Worm (Caenorhabditis elegans) whole organism, L3 larva: Measurements from ENCODE around the gene F53B1.3.

Experiments used
- R02D3.7 ChIP-seq: fragments of 150-350 bp; optimal IDR thresholded peaks from 2 replicates; lab custom pipeline; 2014; ENCODE audit warnings: missing biosample characterization, missing genetic modification characterization
- aly-2 ChIP-seq: fragments of 150-350 bp; optimal IDR thresholded peaks from 2 replicates; lab custom pipeline; 2014; ENCODE audit warnings: missing biosample characterization, missing genetic modification characterization
- ama-1 ChIP-seq: fragments of 150-350 bp; optimal IDR thresholded peaks from 2 replicates; lab custom pipeline; 2018
- ceh-16 ChIP-seq: sonication (generic microtip); optimal IDR thresholded peaks from 2 replicates; lab custom pipeline; 2017; ENCODE audit warnings: missing biosample characterization, missing genetic modification characterization
- ceh-28 ChIP-seq: fragments of 150-350 bp; optimal IDR thresholded peaks from 2 replicates; lab custom pipeline; 2014; ENCODE audit warnings: missing biosample characterization, missing genetic modification reagents, missing genetic modification characterization
- ceh-9 ChIP-seq: sonication (generic microtip); optimal IDR thresholded peaks from 2 replicates; lab custom pipeline; 2018; ENCODE audit warnings: missing biosample characterization, missing genetic modification characterization
- daf-12 ChIP-seq: fragments of 150-350 bp; optimal IDR thresholded peaks from 2 replicates; lab custom pipeline; 2014; ENCODE audit warnings: missing biosample characterization, missing genetic modification reagents, missing genetic modification characterization
- egl-27 ChIP-seq: sonication (generic microtip); optimal IDR thresholded peaks from 4 replicates; lab custom pipeline; 2017; ENCODE audit warnings: missing biosample characterization, missing genetic modification reagents, missing genetic modification characterization
- egl-5 ChIP-seq: fragments of 150-350 bp; optimal IDR thresholded peaks from 2 replicates; lab custom pipeline; 2017; ENCODE audit warnings: missing biosample characterization, missing genetic modification reagents, missing genetic modification characterization, inconsistent platforms
- elt-1 ChIP-seq: fragments of 150-350 bp; optimal IDR thresholded peaks from 2 replicates; lab custom pipeline; 2014; ENCODE audit warnings: missing biosample characterization, missing genetic modification characterization
- elt-2 ChIP-seq: sonication (generic microtip); optimal IDR thresholded peaks from 2 replicates; lab custom pipeline; 2016; ENCODE audit warnings: missing genetic modification reagents, mild to moderate bottlenecking, missing genetic modification characterization, missing compliant biosample characterization
- eor-1 ChIP-seq, 2 experiments: fragments of 150-350 bp; optimal IDR thresholded peaks; 2 replicates each; lab custom pipeline; 2014 to 2018; ENCODE audit warnings: missing biosample characterization in 2 of 2, missing genetic modification characterization in 2 of 2
- fkh-10 ChIP-seq: sonication (generic microtip); optimal IDR thresholded peaks from 2 replicates; lab custom pipeline; 2017; ENCODE audit warnings: missing biosample characterization, missing genetic modification reagents, missing genetic modification characterization
- fkh-2 ChIP-seq: fragments of 150-350 bp; optimal IDR thresholded peaks from 2 replicates; lab custom pipeline; 2014; ENCODE audit warnings: missing biosample characterization, missing genetic modification reagents, missing genetic modification characterization
- fos-1 ChIP-seq: fragments of 150-350 bp; optimal IDR thresholded peaks from 2 replicates; lab custom pipeline; 2014; ENCODE audit warnings: missing biosample characterization, missing genetic modification characterization
- hmg-11 ChIP-seq: sonication (generic microtip); optimal IDR thresholded peaks from 2 replicates; lab custom pipeline; 2016; ENCODE audit warnings: missing genetic modification characterization, missing compliant biosample characterization
- jun-1 ChIP-seq: fragments of 150-350 bp; optimal IDR thresholded peaks from 2 replicates; lab custom pipeline; 2014; ENCODE audit warnings: missing biosample characterization, missing genetic modification reagents, missing genetic modification characterization
- lin-15B ChIP-seq: fragments of 150-350 bp; optimal IDR thresholded peaks from 2 replicates; lab custom pipeline; 2014; ENCODE audit warnings: missing biosample characterization, missing genetic modification characterization
- lin-39 ChIP-seq: fragments of 150-350 bp; optimal IDR thresholded peaks from 2 replicates; lab custom pipeline; 2018; ENCODE audit warnings: missing biosample characterization, missing genetic modification reagents, missing genetic modification characterization
- lsy-12 ChIP-seq: sonication (generic microtip); optimal IDR thresholded peaks from 2 replicates; lab custom pipeline; 2016; ENCODE audit warnings: mild to moderate bottlenecking, missing genetic modification characterization, missing compliant biosample characterization
- mdl-1 ChIP-seq: fragments of 150-350 bp; optimal IDR thresholded peaks from 2 replicates; lab custom pipeline; 2014; ENCODE audit warnings: missing biosample characterization, missing genetic modification characterization
- mml-1 ChIP-seq: fragments of 150-350 bp; sonication (generic microtip); optimal IDR thresholded peaks from 3 replicates; lab custom pipeline; 2014; ENCODE audit warnings: missing biosample characterization, missing genetic modification characterization
- nfya-1 ChIP-seq: sonication (generic microtip); optimal IDR thresholded peaks from 2 replicates; lab custom pipeline; 2017; ENCODE audit warnings: missing genetic modification characterization, mild to moderate bottlenecking, missing compliant biosample characterization, antibody characterized with exemption, moderate library complexity; ENCODE audit not compliant: insufficient read depth
- nhr-11 ChIP-seq: fragments of 150-350 bp; optimal IDR thresholded peaks from 2 replicates; lab custom pipeline; 2014; ENCODE audit warnings: missing biosample characterization, missing genetic modification characterization
- nhr-12 ChIP-seq: fragments of 150-350 bp; optimal IDR thresholded peaks from 2 replicates; lab custom pipeline; 2014; ENCODE audit warnings: missing biosample characterization, missing genetic modification characterization
- nhr-23 ChIP-seq: fragments of 150-350 bp; optimal IDR thresholded peaks from 2 replicates; lab custom pipeline; 2014; ENCODE audit warnings: missing biosample characterization, missing genetic modification reagents, missing genetic modification characterization
- nhr-237 ChIP-seq: fragments of 150-350 bp; optimal IDR thresholded peaks from 2 replicates; lab custom pipeline; 2014; ENCODE audit warnings: missing biosample characterization, missing genetic modification characterization
- nhr-25 ChIP-seq: sonication (generic microtip); optimal IDR thresholded peaks from 2 replicates; lab custom pipeline; 2017; ENCODE audit warnings: missing biosample characterization, missing genetic modification characterization
- nhr-28 ChIP-seq: fragments of 150-350 bp; optimal IDR thresholded peaks from 2 replicates; lab custom pipeline; 2014; ENCODE audit warnings: missing biosample characterization, missing genetic modification characterization
- nhr-43 ChIP-seq: sonication (generic microtip); optimal IDR thresholded peaks from 2 replicates; lab custom pipeline; 2016; ENCODE audit warnings: mild to moderate bottlenecking, missing genetic modification characterization, missing compliant biosample characterization; ENCODE audit not compliant: poor library complexity, severe bottlenecking
- nhr-67 ChIP-seq: fragments of 150-350 bp; optimal IDR thresholded peaks from 2 replicates; lab custom pipeline; 2014; ENCODE audit warnings: missing biosample characterization, missing genetic modification characterization
- pha-4 ChIP-seq: fragments of 150-350 bp; optimal IDR thresholded peaks from 2 replicates; lab custom pipeline; 2014; ENCODE audit warnings: missing biosample characterization, missing genetic modification reagents, missing genetic modification characterization
- pqm-1 ChIP-seq: fragments of 150-350 bp; optimal IDR thresholded peaks from 2 replicates; lab custom pipeline; 2017; ENCODE audit warnings: missing biosample characterization, missing genetic modification characterization, inconsistent platforms
- sea-2 ChIP-seq: fragments of 150-350 bp; sonication (generic microtip); optimal IDR thresholded peaks from 4 replicates; lab custom pipeline; 2014; ENCODE audit warnings: missing biosample characterization, missing genetic modification reagents, missing genetic modification characterization
- skn-1 ChIP-seq: fragments of 150-350 bp; optimal IDR thresholded peaks from 2 replicates; lab custom pipeline; 2014; ENCODE audit warnings: missing biosample characterization, missing genetic modification characterization
- tbx-2 ChIP-seq: sonication (generic microtip); optimal IDR thresholded peaks from 2 replicates; lab custom pipeline; 2016; ENCODE audit warnings: mild to moderate bottlenecking, missing genetic modification characterization, missing compliant biosample characterization
- unc-62 ChIP-seq: fragments of 150-350 bp; sonication (generic microtip); optimal IDR thresholded peaks from 4 replicates; lab custom pipeline; 2014; ENCODE audit warnings: missing biosample characterization, missing genetic modification reagents, missing genetic modification characterization
- zag-1 ChIP-seq: fragments of 150-350 bp; optimal IDR thresholded peaks from 2 replicates; lab custom pipeline; 2014; ENCODE audit warnings: missing biosample characterization, missing genetic modification characterization
- ztf-11 ChIP-seq: fragments of 150-350 bp; optimal IDR thresholded peaks from 2 replicates; lab custom pipeline; 2014; ENCODE audit warnings: missing biosample characterization, missing genetic modification characterization

The F53B1.3 gene

DNA sequence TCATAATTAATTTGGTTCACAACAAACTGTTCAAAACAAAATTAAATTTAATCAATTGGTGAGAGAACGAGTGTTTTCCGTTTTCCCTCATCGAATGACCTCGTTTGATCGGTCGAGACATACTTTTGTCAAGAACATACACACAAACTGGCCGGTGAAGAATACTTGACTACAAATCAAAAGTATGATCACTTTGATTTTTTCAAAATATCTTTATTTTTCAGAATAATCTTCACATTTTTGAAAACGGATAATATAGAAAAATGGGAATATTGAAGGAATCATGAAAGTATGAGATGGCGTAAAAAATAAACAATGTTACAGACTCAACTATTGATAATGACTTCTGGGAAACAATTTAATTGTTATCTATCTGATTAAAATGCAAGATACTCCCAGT is 12.8 kb downstream of the F53B1.3 start, which contains the start of gene swip-10:
Gene swip-10, minus strand, starts transcription at position 101 of the 400 bp plus-strand sequence.
- TF ChIP-seq egl-5 (tag; lab: Kevin White, UChicago) (no peak), egl-27 (tag; lab: Kevin White, UChicago) (no peak), zag-1 (tag; lab: Kevin White, UChicago) (no peak), nhr-43 (tag; lab: Kevin White, UChicago) (no peak), pqm-1 (tag; lab: Kevin White, UChicago) (no peak), tbx-2 (tag; lab: Kevin White, UChicago) (no peak), nhr-28 (tag; lab: Kevin White, UChicago) (no peak)

DNA sequence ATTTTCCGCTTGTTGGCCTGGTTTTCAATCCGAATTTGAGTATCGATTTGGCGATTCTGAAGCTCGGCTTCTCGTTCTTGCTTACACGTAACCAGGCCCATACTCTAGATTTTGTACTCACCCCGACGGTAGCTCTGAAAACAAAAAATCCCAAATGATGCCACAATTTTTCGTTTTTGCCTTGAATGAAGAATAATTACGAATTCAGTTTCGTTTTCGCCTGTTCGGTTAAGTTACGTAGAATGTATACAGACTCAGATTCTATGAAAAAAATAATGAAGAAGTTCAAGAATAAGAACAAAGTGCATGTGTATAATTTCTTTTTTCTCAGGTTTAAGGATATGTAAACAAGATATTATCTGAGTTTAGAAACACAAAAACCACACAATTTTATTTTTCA is 15.6 kb downstream of the F53B1.3 start, which contains the start of gene gpa-5:
Gene gpa-5, minus strand, starts transcription at position 101 of the 400 bp plus-strand sequence.
- no peak for TF ChIP-seq nhr-237 (tag; lab: Kevin White, UChicago)
- no peak for TF ChIP-seq ztf-11 (tag; lab: Kevin White, UChicago)
- TF ChIP-seq ama-1 (lab: Kevin White, UChicago): no peak
- no peak for TF ChIP-seq sea-2 (GFP tag; lab: Kevin White, UChicago)
- no peak for TF ChIP-seq lin-39 (tag; lab: Kevin White, UChicago)
- TF ChIP-seq elt-1: no peak
- no peak for TF ChIP-seq nhr-67 (tag; lab: Kevin White, UChicago)
- no peak for TF ChIP-seq skn-1 (tag; lab: Kevin White, UChicago)
- no peak for TF ChIP-seq nhr-28 (tag; lab: Kevin White, UChicago)
- TF ChIP-seq eor-1 (tag; optimal IDR thresholded peaks at IDR 0.05; lab: Kevin White, UChicago): no peak
- no peak for TF ChIP-seq R02D3.7 (tag; lab: Kevin White, UChicago)
- TF ChIP-seq zag-1 (tag; lab: Kevin White, UChicago): no peak
- no peak for TF ChIP-seq nhr-43 (tag; lab: Kevin White, UChicago)
- TF ChIP-seq fos-1 (tag; lab: Kevin White, UChicago): no peak
- no peak for TF ChIP-seq unc-62

DNA sequence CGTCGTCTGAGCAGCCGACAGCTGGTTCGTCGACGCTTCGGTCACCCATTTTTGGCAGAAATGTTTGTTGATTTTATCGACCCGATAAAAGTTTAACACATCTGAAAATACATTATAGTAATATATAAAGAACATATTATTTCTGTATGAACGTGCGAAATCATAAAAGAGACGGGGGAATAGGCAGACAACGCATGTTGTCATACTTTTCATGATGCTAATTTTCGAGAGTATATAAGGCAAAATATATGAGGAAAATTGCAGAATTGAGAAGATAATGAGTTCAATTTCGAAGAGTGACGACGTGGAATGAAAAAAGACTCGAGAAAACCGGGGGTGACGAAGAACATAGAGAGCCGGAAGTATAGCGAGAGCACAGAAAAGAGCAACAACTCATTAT is 24.7 kb downstream of the F53B1.3 start, which contains the start of gene F53B1.8:
Gene F53B1.8, minus strand, starts transcription at position 101 of the 400 bp plus-strand sequence.
- TF ChIP-seq pqm-1 (tag; lab: Kevin White, UChicago) (no peak), egl-27 (tag; lab: Kevin White, UChicago) (no peak), aly-2 (tag; lab: Kevin White, UChicago) (no peak), mml-1 (no peak), daf-12 (tag; lab: Kevin White, UChicago) (no peak), elt-2 (tag; lab: Kevin White, UChicago) (no peak)

DNA sequence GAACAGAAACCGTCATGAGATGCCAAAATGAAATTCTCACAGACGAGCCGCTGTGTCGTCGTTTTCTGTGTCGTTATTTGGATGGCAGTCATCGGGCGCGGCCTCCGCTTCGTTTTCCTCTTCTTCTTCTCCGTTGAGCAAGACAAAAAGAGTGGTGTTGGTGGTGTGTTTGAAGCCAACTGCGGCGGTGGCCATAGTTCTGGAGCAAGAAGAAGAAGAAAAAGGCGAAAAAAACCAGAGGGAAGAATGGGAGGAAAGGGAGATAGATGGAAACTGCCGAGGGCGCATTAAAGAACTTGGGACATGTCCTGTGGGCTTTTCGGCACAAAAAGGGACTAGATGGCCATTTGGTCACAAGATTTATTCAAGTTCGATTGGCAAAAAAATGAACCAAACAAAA is 26.2 kb downstream of the F53B1.3 start, which contains the start of gene F53B1.9:
Gene F53B1.9, minus strand, starts transcription at position 195 of the 400 bp plus-strand sequence.
- TF ChIP-seq jun-1 (tag; lab: Kevin White, UChicago) (no peak), lin-15B (tag; lab: Kevin White, UChicago) (no peak), ceh-16 (tag; lab: Kevin White, UChicago) (no peak), mml-1 (no peak), R02D3.7 (tag; lab: Kevin White, UChicago) (no peak), nfya-1 (tag; lab: Kevin White, UChicago) (peak; percentile 15), mdl-1 (no peak), hmg-11 (peak; percentile 44), nhr-11 (tag; lab: Kevin White, UChicago) (no peak), nhr-23 (no peak), lin-39 (tag; lab: Kevin White, UChicago) (peak; percentile 50), elt-2 (tag; lab: Kevin White, UChicago) (no peak), ceh-28 (tag; lab: Kevin White, UChicago) (no peak), sea-2 (GFP tag; lab: Kevin White, UChicago) (no peak)

DNA sequence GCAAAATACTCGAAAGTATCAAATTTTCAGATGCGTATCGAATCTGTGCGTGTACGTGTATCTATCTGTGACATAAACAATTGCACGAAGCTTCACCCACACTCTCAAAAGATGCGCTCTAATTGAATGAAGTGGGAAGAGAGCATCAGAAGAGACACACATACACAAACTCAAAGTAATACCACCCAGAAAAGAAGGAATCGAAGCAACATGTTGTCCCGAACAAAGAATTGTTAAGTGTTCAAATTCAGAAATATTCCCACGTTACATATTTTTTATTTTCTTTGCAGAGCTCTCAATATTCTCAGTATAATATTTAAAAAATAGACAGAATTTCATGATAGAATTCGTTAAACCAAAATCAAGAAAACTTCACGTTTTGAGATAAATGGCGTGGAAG is 31.5 kb downstream of the F53B1.3 start:
- no peak for TF ChIP-seq daf-12 (tag; lab: Kevin White, UChicago)
- TF ChIP-seq ztf-11 (tag; lab: Kevin White, UChicago): no peak
- TF ChIP-seq egl-5 (tag; lab: Kevin White, UChicago): no peak
- TF ChIP-seq egl-27 (tag; lab: Kevin White, UChicago): no peak
- no peak for TF ChIP-seq nhr-12 (tag; lab: Kevin White, UChicago)
- no peak for TF ChIP-seq elt-1
- TF ChIP-seq lsy-12: no peak
- TF ChIP-seq lin-39 (tag; lab: Kevin White, UChicago): no peak
- no peak for TF ChIP-seq fkh-2 (tag; lab: Kevin White, UChicago)
- TF ChIP-seq fkh-10 (GFP tag; lab: Kevin White, UChicago): no peak
- no peak for TF ChIP-seq ceh-28 (tag; lab: Kevin White, UChicago)
- no peak for TF ChIP-seq eor-1 (tag; optimal IDR thresholded peaks at IDR 0.05; lab: Kevin White, UChicago)
- no peak for TF ChIP-seq nhr-237 (tag; lab: Kevin White, UChicago)
- no peak for TF ChIP-seq nhr-23
- no peak for TF ChIP-seq ceh-9 (tag; lab: Kevin White, UChicago)
- TF ChIP-seq sea-2 (GFP tag; lab: Kevin White, UChicago): no peak
- no peak for TF ChIP-seq nhr-11 (tag; lab: Kevin White, UChicago)
- no peak for TF ChIP-seq R02D3.7 (tag; lab: Kevin White, UChicago)
- no peak for TF ChIP-seq pha-4 (tag; lab: Kevin White, UChicago)
- no peak for TF ChIP-seq nhr-25 (tag; lab: Kevin White, UChicago)
